Fruit fly (Drosophila melanogaster) whole organism, adult: ENCODE measurements around the gene sowah.

Source experiments
- CG14711 ChIP-seq: fragments of 200-800 bp; sonication (Bioruptor generic); optimal IDR thresholded peaks from 2 replicates; lab custom pipeline; 2018; ENCODE audit warnings: missing biosample characterization, mild to moderate bottlenecking, missing genetic modification characterization, moderate library complexity
- CG1620 ChIP-seq: fragments of 200-800 bp; sonication (Bioruptor generic); optimal IDR thresholded peaks from 2 replicates; lab custom pipeline; 2016; ENCODE audit warnings: missing biosample characterization, missing genetic modification characterization
- Clk ChIP-seq: fragments of 200-800 bp; sonication (Bioruptor generic); optimal IDR thresholded peaks from 2 replicates; lab custom pipeline; 2017; ENCODE audit warnings: missing biosample characterization, missing genetic modification characterization

dm6 chr3L:12496428-12497344 lies 75.7 kb downstream of the sowah start, which contains the start of gene CG10657:
- TF ChIP-seq Clk (GFP tag; lab: Kevin White, UChicago) (no peak), CG14711 (tag; lab: Kevin White, UChicago) (no peak), CG1620 (no peak)
